Fruit fly (Drosophila melanogaster) Kc167 (cell line): ENCODE results near the gene CG3626.

Experiments
- Myc ChIP-seq: fragments of >200 bp; optimal IDR thresholded peaks from 2 replicates; lab custom pipeline; 2017; ENCODE audit warnings: missing external identifiers
- Sin3A ChIP-seq: fragments of >200 bp; optimal IDR thresholded peaks from 2 replicates; lab custom pipeline; 2018; ENCODE audit warnings: missing external identifiers
- h ChIP-seq: fragments of >200 bp; optimal IDR thresholded peaks from 3 replicates; lab custom pipeline; 2018; ENCODE audit warnings: missing external identifiers
- insv ChIP-seq: fragments of >200 bp; optimal IDR thresholded peaks from 3 replicates; lab custom pipeline; 2018; ENCODE audit warnings: missing external identifiers
- psq ChIP-seq: fragments of >200 bp; optimal IDR thresholded peaks from 2 replicates; lab custom pipeline; 2017; ENCODE audit warnings: missing external identifiers
- ttk ChIP-seq: sonication (Bioruptor generic); optimal IDR thresholded peaks from 2 replicates; lab custom pipeline; 2017; ENCODE audit warnings: missing external identifiers

The CG3626 gene

DNA sequence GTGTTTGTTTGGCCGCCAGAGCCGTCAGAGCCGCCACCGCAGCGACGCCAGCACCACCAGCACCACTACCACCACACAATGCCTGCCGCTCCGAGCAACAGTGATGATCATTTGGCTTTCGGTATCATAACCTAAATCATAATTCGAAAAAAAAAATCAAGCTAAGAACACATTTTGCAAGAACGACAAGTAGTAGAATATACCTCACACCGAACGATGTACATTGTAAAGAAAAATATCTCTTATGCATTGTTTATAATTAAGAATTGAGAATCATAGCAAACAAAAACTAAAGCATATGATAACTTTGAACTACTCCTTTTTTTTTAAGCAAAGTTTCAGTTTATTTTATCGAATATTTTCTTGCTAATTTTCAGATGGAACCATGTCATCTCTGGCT, 14.2 kb downstream of the CG3626 start:
- TF ChIP-seq ttk (lab: Kevin White, UChicago) (no peak), Sin3A (lab: Kevin White, UChicago) (no peak), h (lab: Kevin White, UChicago) (no peak), Myc (lab: Kevin White, UChicago) (no peak), psq (no peak), insv (lab: Kevin White, UChicago) (no peak)

DNA sequence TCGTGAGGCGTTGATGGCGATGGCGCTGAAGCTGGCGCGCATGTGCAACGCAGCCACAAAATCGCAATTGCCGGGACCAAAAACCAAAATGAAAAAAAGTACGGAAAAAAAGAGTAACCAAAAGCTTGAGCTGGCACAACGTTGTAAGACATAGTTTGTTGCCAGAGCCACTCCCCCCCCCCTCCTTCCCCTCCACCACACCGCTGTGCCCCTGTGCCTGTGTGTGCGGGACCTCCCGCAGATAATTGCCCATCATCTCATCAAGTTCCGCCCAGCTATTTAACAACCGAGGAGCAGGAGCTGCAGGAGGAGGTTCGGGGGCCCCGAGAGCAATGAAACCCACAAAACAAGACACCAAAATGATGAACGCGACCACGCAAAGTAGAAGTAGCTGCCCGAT, 14.9 kb downstream of the CG3626 start:
- TF ChIP-seq insv (lab: Kevin White, UChicago) (no peak), psq (no peak), ttk (lab: Kevin White, UChicago) (no peak), Sin3A (lab: Kevin White, UChicago) (no peak), Myc (lab: Kevin White, UChicago) (no peak), h (lab: Kevin White, UChicago) (no peak)

- no peak for TF ChIP-seq h (lab: Kevin White, UChicago)
- no peak for TF ChIP-seq insv (lab: Kevin White, UChicago)
Measured at dm6 chrX:4391326-4391761, 25.1 kb downstream of the CG3626 start.

- TF ChIP-seq h (lab: Kevin White, UChicago), result no peak
Measured at dm6 chrX:4399700-4400099, 33.5 kb downstream of the CG3626 start.

DNA sequence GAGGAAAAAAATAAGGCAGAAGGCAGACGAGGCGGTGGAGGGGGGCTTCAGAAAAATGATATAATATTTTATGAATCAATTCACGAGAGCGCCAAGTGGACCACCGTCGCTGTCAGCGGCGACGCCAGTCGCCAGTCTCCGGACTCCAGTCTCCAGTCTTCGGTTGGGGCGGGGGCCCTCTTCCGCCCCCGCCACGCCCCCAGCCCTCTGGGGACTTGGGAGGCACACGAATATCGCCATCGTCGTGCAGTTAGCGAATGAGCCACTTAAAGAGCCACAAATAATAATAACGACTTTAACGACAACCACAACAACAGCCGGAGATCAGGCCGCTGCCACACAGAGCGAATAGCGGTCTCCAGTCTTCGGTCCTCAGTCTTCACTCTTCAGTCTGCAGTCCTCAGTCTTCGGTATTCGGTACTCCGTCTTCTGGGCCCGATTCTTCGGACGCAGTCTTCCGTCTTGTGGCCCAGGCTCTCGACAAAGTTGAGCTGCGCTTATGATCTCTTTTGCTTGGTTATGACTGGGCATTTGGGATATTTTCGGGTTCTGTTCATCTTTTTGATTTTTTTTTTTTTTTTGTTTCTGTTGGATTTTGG, 35.4 kb downstream of the CG3626 start:
- TF ChIP-seq psq (no peak), Sin3A (lab: Kevin White, UChicago) (no peak), h (lab: Kevin White, UChicago) (no peak), Myc (lab: Kevin White, UChicago) (no peak), insv (lab: Kevin White, UChicago) (no peak), ttk (lab: Kevin White, UChicago) (no peak)

DNA sequence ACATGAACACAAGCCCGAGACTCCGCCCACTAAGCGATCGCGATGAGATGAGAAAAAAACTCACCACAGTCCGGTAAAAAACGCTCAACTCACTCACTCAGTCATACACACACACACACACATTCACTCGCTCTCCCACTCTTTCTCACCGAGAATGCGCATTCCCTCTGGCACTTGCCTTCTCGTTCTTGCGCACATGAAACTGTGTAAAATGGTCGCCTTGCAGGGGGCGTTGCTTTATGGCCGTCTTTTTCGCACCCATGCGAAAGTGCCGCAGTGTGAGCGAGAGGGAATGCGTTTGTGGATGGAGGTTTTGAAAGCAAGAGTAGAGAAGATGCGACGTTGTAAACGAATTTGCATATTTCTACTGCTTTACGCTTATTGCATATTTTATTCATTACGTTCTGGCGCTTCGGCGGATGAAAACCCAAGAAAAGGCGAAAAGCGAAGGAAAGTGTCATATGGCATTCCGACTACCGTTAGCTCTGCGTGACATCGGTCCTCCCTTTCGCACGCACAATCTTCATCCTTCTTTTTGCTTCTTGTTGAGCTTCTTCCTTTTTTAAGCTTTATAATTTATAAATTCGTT, 45.3 kb downstream of the CG3626 start:
- TF ChIP-seq Myc (lab: Kevin White, UChicago) (no peak), insv (lab: Kevin White, UChicago) (no peak), psq (no peak), Sin3A (lab: Kevin White, UChicago) (no peak), ttk (lab: Kevin White, UChicago) (no peak), h (lab: Kevin White, UChicago) (no peak)

DNA sequence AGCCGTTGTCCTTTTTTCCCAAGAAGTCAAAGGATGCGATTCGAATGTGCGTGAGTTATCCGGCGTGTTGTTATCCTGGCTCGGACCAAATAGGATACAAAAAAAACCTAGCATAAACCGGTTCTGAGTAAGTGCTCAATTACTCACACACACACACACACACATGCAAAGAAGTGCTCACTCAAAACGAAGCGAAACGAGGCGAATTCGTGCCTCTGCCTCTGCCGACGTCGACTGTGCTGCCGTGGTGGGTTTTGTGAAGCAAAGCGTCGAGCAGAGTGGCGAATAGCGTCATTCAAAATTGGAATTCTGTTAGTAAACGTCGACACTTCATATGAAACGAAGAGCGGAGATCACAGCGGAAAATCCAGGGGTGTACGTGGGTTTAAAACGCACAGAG, 46.3 kb downstream of the CG3626 start, which contains the start of gene bi:
TSS of gene bi (plus strand) at position 311 of the 400 bp plus-strand sequence.
- TF ChIP-seq h (lab: Kevin White, UChicago) (no peak), psq (no peak), insv (lab: Kevin White, UChicago) (no peak), ttk (lab: Kevin White, UChicago) (no peak), Myc (lab: Kevin White, UChicago) (no peak), Sin3A (lab: Kevin White, UChicago) (no peak)

- TF ChIP-seq ttk (lab: Kevin White, UChicago) (no peak), Sin3A (lab: Kevin White, UChicago) (no peak), Myc (lab: Kevin White, UChicago) (no peak), h (lab: Kevin White, UChicago) (no peak), insv (lab: Kevin White, UChicago) (no peak), psq (no peak)
Measured at dm6 chrX:4413146-4413545, 46.9 kb downstream of the CG3626 start.

- TF ChIP-seq psq, result no peak
- no peak for TF ChIP-seq Sin3A (lab: Kevin White, UChicago)
- no peak for TF ChIP-seq h (lab: Kevin White, UChicago)
Measured at dm6 chrX:4420099-4420695, 54.0 kb downstream of the CG3626 start.
